Fruit fly (Drosophila melanogaster): ENCODE results near the gene Osi19.

DNA sequence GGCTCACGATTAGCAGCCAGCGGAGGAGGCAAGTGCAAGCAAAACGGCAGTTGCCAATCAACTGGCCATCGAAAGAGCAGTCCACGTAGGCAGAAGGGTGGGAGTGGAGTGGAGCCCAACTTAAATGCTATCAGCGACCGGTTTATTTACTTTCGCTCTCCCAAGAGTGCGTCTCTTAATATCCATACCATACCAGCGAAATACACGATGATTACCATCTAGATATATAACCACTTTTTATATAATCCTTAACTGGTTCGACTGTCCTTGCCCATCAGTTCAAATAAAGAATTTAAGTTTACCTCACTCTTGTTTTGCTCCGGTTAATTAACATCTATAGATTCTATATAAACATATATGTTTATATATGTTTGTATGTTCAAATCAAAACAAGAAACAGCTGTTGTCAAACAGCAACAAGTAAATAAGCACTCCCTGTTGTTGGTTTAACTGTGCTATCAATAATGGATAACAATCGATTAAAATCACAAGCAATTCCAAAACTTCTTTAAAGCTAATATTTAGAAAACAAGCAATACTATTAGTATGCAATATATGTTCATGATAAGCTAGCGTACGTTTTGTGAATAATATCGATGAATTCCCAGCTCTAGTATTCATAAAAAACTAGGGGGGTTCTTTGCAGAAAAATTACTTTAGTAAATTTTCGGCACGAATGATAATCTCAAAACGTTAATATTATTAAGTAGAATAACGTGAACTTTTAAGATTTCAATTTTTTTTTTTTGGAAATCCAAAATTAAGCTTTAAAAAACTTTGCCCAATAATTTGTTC lies 38.5 kb downstream of the Osi19 start:
- TF ChIP-seq psq (optimal IDR thresholded peaks at IDR 0.05) (no peak), h (optimal IDR thresholded peaks at IDR 0.05) (no peak), Myc (optimal IDR thresholded peaks at IDR 0.05) (no peak), ttk (optimal IDR thresholded peaks at IDR 0.05) (no peak), Sin3A (optimal IDR thresholded peaks at IDR 0.05) (no peak)
